Worm (Caenorhabditis elegans): Measurements from ENCODE around the gene R01B10.3.

DNA sequence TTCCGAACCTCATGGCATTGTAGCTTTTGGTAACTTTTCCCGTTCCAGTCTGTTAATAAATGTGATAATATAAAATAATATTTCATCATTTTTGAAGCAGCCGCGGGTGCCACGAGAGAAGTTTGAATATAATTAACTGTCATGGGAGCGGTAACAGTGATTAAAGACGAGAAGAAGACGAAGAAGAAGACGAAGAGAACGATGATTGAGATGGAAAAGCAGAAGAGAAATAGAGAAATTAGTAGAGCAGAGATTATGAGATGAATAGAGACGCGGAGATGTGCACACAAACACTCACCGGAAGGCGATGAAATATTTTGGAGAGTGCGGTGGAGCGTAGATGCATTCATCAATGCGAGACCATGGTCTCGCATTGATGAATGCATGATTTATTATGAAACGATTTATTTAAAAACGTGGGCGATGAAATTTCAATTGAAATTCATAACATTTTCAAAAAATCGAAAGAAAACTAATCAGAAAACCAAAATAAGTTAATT lies 8.3 kb upstream of the R01B10.3 start, which contains the start of gene seip-1:
- TF ChIP-seq pqm-1 (tag; optimal IDR thresholded peaks at IDR 0.05): no peak
- TF ChIP-seq ceh-19 (GFP tag; optimal IDR thresholded peaks at IDR 0.05): no peak

Measured in whole organism, late embryonic.